Fruit fly (Drosophila melanogaster) whole organism, embryonic: ENCODE data around the gene CG17190.

Source experiments
- CG10565 ChIP-seq: fragments of 200-800 bp; sonication (Bioruptor generic); optimal IDR thresholded peaks from 3 replicates; lab custom pipeline; 2016; ENCODE audit warnings: missing biosample characterization, mild to moderate bottlenecking, missing genetic modification characterization
- CG11247 ChIP-seq: fragments of 200-800 bp; sonication (Bioruptor generic); IDR thresholded peaks from 2 replicates; pipeline ENCODE4 v1.3.6; 2022; ENCODE audit warnings: missing biosample characterization, missing genetic modification characterization
- CG12659 ChIP-seq: fragments of 200-800 bp; sonication (Bioruptor generic); optimal IDR thresholded peaks from 3 replicates; lab custom pipeline; 2017; ENCODE audit warnings: mild to moderate bottlenecking, missing biosample characterization, missing genetic modification reagents, missing genetic modification characterization
- CG13123 ChIP-seq: fragments of 200-800 bp; sonication (Bioruptor generic); optimal IDR thresholded peaks from 2 replicates; lab custom pipeline; 2016; ENCODE audit warnings: missing biosample characterization, missing genetic modification characterization
- CG14014 ChIP-seq: fragments of 200-800 bp; sonication (Bioruptor generic); IDR thresholded peaks from 2 replicates; pipeline ENCODE4 v1.3.6; 2022; ENCODE audit warnings: missing biosample characterization, missing genetic modification characterization
- CG14050 ChIP-seq: fragments of 200-800 bp; sonication (Bioruptor generic); IDR thresholded peaks from 3 replicates; pipeline ENCODE4 v1.3.6; 2022; ENCODE audit warnings: missing biosample characterization, missing genetic modification characterization
- CG14667 ChIP-seq: fragments of 200-800 bp; sonication (Bioruptor generic); IDR thresholded peaks from 2 replicates; pipeline ENCODE4 v1.3.6; 2022; ENCODE audit warnings: missing biosample characterization, missing genetic modification characterization
- CG15514 ChIP-seq: fragments of 200-800 bp; sonication (Bioruptor generic); optimal IDR thresholded peaks from 3 replicates; lab custom pipeline; 2017; ENCODE audit warnings: missing biosample characterization, missing genetic modification characterization, mild to moderate bottlenecking, moderate library complexity, missing genetic modification reagents
- CG17186 ChIP-seq: fragments of 200-800 bp; sonication (Bioruptor generic); optimal IDR thresholded peaks from 3 replicates; lab custom pipeline; 2017; ENCODE audit warnings: missing biosample characterization, missing genetic modification reagents, missing genetic modification characterization
- CG18764 ChIP-seq: fragments of 200-800 bp; sonication (Bioruptor generic); optimal IDR thresholded peaks from 3 replicates; lab custom pipeline; 2016; ENCODE audit warnings: missing biosample characterization, missing genetic modification characterization
- CG2678 ChIP-seq: fragments of 200-800 bp; sonication (Bioruptor generic); optimal IDR thresholded peaks from 3 replicates; lab custom pipeline; 2019; ENCODE audit warnings: missing biosample characterization, mild to moderate bottlenecking, missing genetic modification characterization, moderate library complexity
- CG3065 ChIP-seq: fragments of 200-800 bp; sonication (Bioruptor generic); optimal IDR thresholded peaks from 2 replicates; lab custom pipeline; 2016; ENCODE audit warnings: missing biosample characterization, missing genetic modification characterization
- CG32767 ChIP-seq: fragments of 200-800 bp; sonication (Bioruptor generic); IDR thresholded peaks from 2 replicates; pipeline ENCODE4 v1.3.6; 2022; ENCODE audit warnings: missing biosample characterization, missing genetic modification characterization
- CG4328 ChIP-seq: fragments of 200-800 bp; sonication (Bioruptor generic); optimal IDR thresholded peaks from 3 replicates; lab custom pipeline; 2017; ENCODE audit warnings: missing biosample characterization, missing genetic modification reagents, missing genetic modification characterization
- CG4360 ChIP-seq: fragments of 200-800 bp; sonication (Bioruptor generic); IDR thresholded peaks from 2 replicates; pipeline ENCODE4 v1.3.6; 2022; ENCODE audit warnings: missing biosample characterization, missing genetic modification characterization
- D19A ChIP-seq: fragments of 200-800 bp; optimal IDR thresholded peaks from 3 replicates; lab custom pipeline; 2019; ENCODE audit warnings: missing biosample characterization, mild to moderate bottlenecking, missing genetic modification characterization, moderate library complexity
- D19B ChIP-seq: fragments of 200-800 bp; sonication (Bioruptor generic); optimal IDR thresholded peaks from 2 replicates; lab custom pipeline; 2017; ENCODE audit warnings: missing biosample characterization, mild to moderate bottlenecking, missing genetic modification characterization
- Dek ChIP-seq: fragments of 200-800 bp; sonication (Bioruptor generic); optimal IDR thresholded peaks from 3 replicates; lab custom pipeline; 2019; ENCODE audit warnings: missing biosample characterization, mild to moderate bottlenecking, missing genetic modification characterization, moderate library complexity
- E2f1 ChIP-seq: fragments of 200-800 bp; sonication (Bioruptor generic); IDR thresholded peaks from 2 replicates; pipeline ENCODE4 v1.3.6; 2022; ENCODE audit warnings: missing biosample characterization, missing genetic modification characterization
- HLH54F ChIP-seq: fragments of 200-800 bp; sonication (Bioruptor generic); optimal IDR thresholded peaks from 3 replicates; lab custom pipeline; 2016; ENCODE audit warnings: missing biosample characterization, missing genetic modification characterization
- Hr78 ChIP-seq, 2 experiments: fragments of 200-800 bp in 1 of 2; fragments of >200 bp in 1 of 2; sonication (Bioruptor generic) in 1 of 2; optimal IDR thresholded peaks; 2 replicates each; lab custom pipeline; 2017 to 2019; ENCODE audit warnings: missing biosample characterization in 2 of 2, missing genetic modification characterization in 2 of 2, mild to moderate bottlenecking in 1 of 2, moderate library complexity in 1 of 2
- Med ChIP-seq: fragments of 200-800 bp; sonication (Bioruptor generic); peaks from one replicate; lab custom pipeline; 2016; ENCODE audit warnings: missing biosample characterization, missing genetic modification characterization, mild to moderate bottlenecking, inconsistent platforms, moderate library complexity
- Scr ChIP-seq: fragments of 200-800 bp; sonication (Bioruptor generic); IDR thresholded peaks from 2 replicates; pipeline ENCODE4 v1.3.6; 2022; ENCODE audit warnings: missing biosample characterization, missing genetic modification characterization; ENCODE audit not compliant: partially characterized antibody
- ap ChIP-seq: fragments of 200-800 bp; sonication (Bioruptor generic); IDR thresholded peaks from 2 replicates; pipeline ENCODE4 v1.3.6; 2022; ENCODE audit warnings: missing biosample characterization, missing genetic modification characterization
- ara ChIP-seq: fragments of 200-800 bp; sonication (Bioruptor generic); IDR thresholded peaks from 2 replicates; pipeline ENCODE4 v1.3.6; 2022; ENCODE audit warnings: missing biosample characterization, missing genetic modification characterization
- bsh ChIP-seq, 2 experiments: fragments of 200-800 bp; sonication (Bioruptor generic); optimal IDR thresholded peaks; 2 replicates each; lab custom pipeline; 2017 to 2018; ENCODE audit warnings: mild to moderate bottlenecking in 2 of 2, missing biosample characterization in 2 of 2, missing genetic modification characterization in 2 of 2, moderate library complexity in 1 of 2
- danr ChIP-seq: fragments of 200-800 bp; sonication (Bioruptor generic); IDR thresholded peaks from 2 replicates; pipeline ENCODE4 v1.3.6; 2022; ENCODE audit warnings: missing biosample characterization, missing genetic modification characterization
- exex ChIP-seq: fragments of 200-800 bp; sonication (Bioruptor generic); optimal IDR thresholded peaks from 4 replicates; lab custom pipeline; 2018; ENCODE audit warnings: missing biosample characterization, mild to moderate bottlenecking, missing genetic modification characterization, moderate library complexity
- fru ChIP-seq: fragments of >200 bp; optimal IDR thresholded peaks from 2 replicates; lab custom pipeline; 2017
- grn ChIP-seq: fragments of 200-800 bp; sonication (Bioruptor generic); optimal IDR thresholded peaks from 3 replicates; lab custom pipeline; 2017; ENCODE audit warnings: missing biosample characterization, missing genetic modification characterization
- gro ChIP-seq: fragments of 200-800 bp; sonication (Bioruptor generic); optimal IDR thresholded peaks from 2 replicates; lab custom pipeline; 2016; ENCODE audit warnings: missing biosample characterization, missing genetic modification characterization
- hb ChIP-seq: fragments of 200-800 bp; sonication (Bioruptor generic); IDR thresholded peaks from 3 replicates; pipeline ENCODE4 v1.3.6; 2022; ENCODE audit warnings: missing biosample characterization, missing genetic modification characterization; ENCODE audit not compliant: partially characterized antibody
- hkb ChIP-seq, 2 experiments: fragments of 200-800 bp in 1 of 2; fragments of >200 bp in 1 of 2; sonication (Bioruptor generic) in 1 of 2; IDR thresholded peaks in 1 of 2; optimal IDR thresholded peaks in 1 of 2; 2 replicates each; pipeline versions ENCODE4 v1.3.6 to Lab custom; 2017 to 2022; ENCODE audit warnings: missing biosample characterization in 1 of 2, missing genetic modification characterization in 1 of 2
- hth ChIP-seq: fragments of >200 bp; optimal IDR thresholded peaks from 2 replicates; lab custom pipeline; 2017; ENCODE audit warnings: inconsistent platforms
- jigr1 ChIP-seq: fragments of 200-800 bp; sonication (Bioruptor generic); IDR thresholded peaks from 3 replicates; pipeline ENCODE4 v1.3.6; 2022; ENCODE audit warnings: missing biosample characterization, missing genetic modification characterization
- prd ChIP-seq, 3 experiments: fragments of >200 bp in 2 of 3; fragments of 200-800 bp in 1 of 3; sonication (Bioruptor generic) in 1 of 3; optimal IDR thresholded peaks in 2 of 3; IDR thresholded peaks in 1 of 3; 2 replicates in 2 of 3; 3 replicates in 1 of 3; pipeline versions ENCODE4 v1.3.6 to Lab custom; 2017 to 2022; ENCODE audit warnings: missing biosample characterization in 1 of 3, missing genetic modification characterization in 1 of 3
- psq ChIP-seq: fragments of 200-800 bp; sonication (Bioruptor generic); optimal IDR thresholded peaks from 2 replicates; lab custom pipeline; 2017; ENCODE audit warnings: missing biosample characterization, missing genetic modification characterization
- sd ChIP-seq: fragments of 200-800 bp; sonication (Bioruptor generic); optimal IDR thresholded peaks from 3 replicates; lab custom pipeline; 2018; ENCODE audit warnings: missing biosample characterization, mild to moderate bottlenecking, missing genetic modification characterization, moderate library complexity
- sens ChIP-seq: fragments of 200-800 bp; sonication (Bioruptor generic); peaks from one replicate; lab custom pipeline; 2016; ENCODE audit warnings: missing biosample characterization, missing genetic modification characterization
- sens-2 ChIP-seq: fragments of 200-800 bp; sonication (Bioruptor generic); IDR thresholded peaks from 2 replicates; pipeline ENCODE4 v1.3.6; 2022; ENCODE audit warnings: missing biosample characterization, missing genetic modification characterization
- sqz ChIP-seq: fragments of 200-800 bp; sonication (Bioruptor generic); optimal IDR thresholded peaks from 3 replicates; lab custom pipeline; 2018; ENCODE audit warnings: missing biosample characterization, mild to moderate bottlenecking, missing genetic modification characterization
- sr ChIP-seq: fragments of 200-800 bp; sonication (Bioruptor generic); IDR thresholded peaks from 3 replicates; pipeline ENCODE4 v1.3.6; 2022; ENCODE audit warnings: missing biosample characterization, missing genetic modification characterization
- trem ChIP-seq: fragments of 200-800 bp; optimal IDR thresholded peaks from 3 replicates; lab custom pipeline; 2019; ENCODE audit warnings: missing biosample characterization, mild to moderate bottlenecking, missing genetic modification characterization, moderate library complexity
- ttk ChIP-seq: fragments of 200-800 bp; sonication (Bioruptor generic); IDR thresholded peaks from 2 replicates; pipeline ENCODE4 v2.1.2; 2022; ENCODE audit warnings: missing biosample characterization, missing genetic modification characterization
- usp ChIP-seq: fragments of >200 bp; optimal IDR thresholded peaks from 2 replicates; lab custom pipeline; 2017; ENCODE audit warnings: missing biosample characterization, missing genetic modification characterization
- vfl ChIP-seq: fragments of 200-800 bp; sonication (Bioruptor generic); optimal IDR thresholded peaks from 2 replicates; lab custom pipeline; 2016; ENCODE audit warnings: missing biosample characterization, missing genetic modification characterization
- yki ChIP-seq: fragments of >200 bp; optimal IDR thresholded peaks from 3 replicates; lab custom pipeline; 2018

Gene CG17190

dm6 chr3R:20008372-20009051 is 4.8 kb downstream of the CG17190 start, which contains the start of the genes Hs6st and MED25 (continued):
- TF ChIP-seq CG4328 (GFP tag; lab: Kevin White, UChicago) (peak; percentile 48), E2f1 (peak; percentile 37; the same call in 1 of the 2 replicates), prd (optimal IDR thresholded peaks at IDR 0.05; lab: Kevin White, UChicago) (no peak), prd (GFP tag; IDR thresholded peaks at IDR 0.05; lab: Robert Waterston, UW) (peak; percentile 32; the same call in 1 of the 3 replicates), Dek (tag; lab: Kevin White, UChicago) (no peak), jigr1 (GFP tag; lab: Robert Waterston, UW) (no peak), usp (GFP tag; lab: Kevin White, UChicago) (no peak), hb (peak; percentile 63; the same call in 1 of the 3 replicates), CG14014 (GFP tag; lab: Robert Waterston, UW) (peak; percentile 40; the same call in 1 of the 2 replicates), hth (lab: Kevin White, UChicago) (no peak), ara (GFP tag; lab: Robert Waterston, UW) (0 out of 2 replicates have a peak, but pooled peaks have one; percentile 10), CG12659 (GFP tag; lab: Kevin White, UChicago) (peak; percentile 73), trem (tag; lab: Kevin White, UChicago) (peak; percentile 24), CG4360 (no peak), gro (GFP tag; lab: Kevin White, UChicago) (no peak), CG15514 (peak; percentile 77)
- TF ChIP-seq, all 482 proteins: peak for 195

DNA sequence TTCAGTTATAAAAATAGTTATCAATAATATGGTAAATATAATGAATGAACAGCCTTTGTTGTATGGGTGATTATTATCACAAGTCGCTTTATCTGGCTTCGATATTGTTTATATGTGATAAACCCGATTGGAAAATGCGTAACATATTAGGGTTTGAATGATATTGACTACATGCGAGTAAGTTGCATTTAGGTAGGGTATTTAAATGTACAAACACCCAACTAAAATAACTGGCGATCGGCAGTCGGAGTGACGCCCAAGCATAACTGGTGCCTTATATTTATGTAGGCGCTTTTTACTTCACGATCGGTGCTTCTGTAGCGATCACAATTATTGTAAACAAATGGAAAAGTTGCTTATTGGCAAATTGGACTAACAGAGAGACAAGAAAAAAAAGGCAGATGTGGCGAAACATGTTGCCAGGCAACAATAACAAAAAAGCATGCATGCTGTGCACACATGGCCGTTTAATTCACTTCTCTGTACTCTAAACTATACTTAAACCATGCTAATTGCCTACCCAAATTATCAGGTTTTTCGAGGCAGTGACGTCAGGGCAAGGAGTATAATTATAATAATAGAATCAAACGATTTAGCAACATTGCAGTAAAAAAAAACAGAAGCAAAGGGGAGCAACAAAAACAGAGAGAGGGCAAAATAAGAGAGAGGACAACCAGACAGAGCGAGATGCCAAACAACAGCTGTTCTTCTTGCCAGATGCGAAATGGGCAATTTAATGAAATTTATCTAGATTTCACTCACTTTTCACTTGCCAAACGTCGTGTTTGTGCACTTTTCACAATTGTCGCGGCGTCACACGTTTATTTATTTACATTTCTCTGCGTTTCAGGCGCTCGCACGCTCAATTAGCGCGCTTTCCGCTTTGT is 5.7 kb downstream of the CG17190 start:
- TF ChIP-seq bsh (GFP tag; optimal IDR thresholded peaks at IDR 0.05; lab: Kevin White, UChicago) (peak in 1 of 2 experiments; percentile 17), psq (GFP tag; lab: Kevin White, UChicago) (no peak), D19B (GFP tag; lab: Kevin White, UChicago) (no peak), sens (GFP tag; lab: Kevin White, UChicago) (no peak), sqz (GFP tag; lab: Kevin White, UChicago) (no peak), CG14050 (no peak), Med (GFP tag; lab: Kevin White, UChicago) (peak; percentile 17), sd (no peak), D19A (tag; lab: Kevin White, UChicago) (peak; percentile 55), yki (lab: Kevin White, UChicago) (no peak), vfl (GFP tag; lab: Kevin White, UChicago) (no peak), CG2678 (no peak), CG10565 (GFP tag; lab: Kevin White, UChicago) (no peak), CG13123 (GFP tag; lab: Kevin White, UChicago) (no peak), CG3065 (no peak), CG32767 (GFP tag; lab: Robert Waterston, UW) (no peak), HLH54F (GFP tag; lab: Kevin White, UChicago) (no peak), grn (GFP tag; lab: Kevin White, UChicago) (no peak), hkb (optimal IDR thresholded peaks at IDR 0.05; lab: Kevin White, UChicago) (no peak), hkb (GFP tag; IDR thresholded peaks at IDR 0.05; lab: Robert Waterston, UW) (no peak), ttk (no peak), ap (GFP tag; lab: Robert Waterston, UW) (no peak), CG17186 (GFP tag; lab: Kevin White, UChicago) (no peak), CG18764 (no peak), fru (lab: Kevin White, UChicago) (no peak), Hr78 (GFP tag; optimal IDR thresholded peaks at IDR 0.05; lab: Kevin White, UChicago) (no peak), exex (tag; lab: Kevin White, UChicago) (no peak), sr (GFP tag; lab: Robert Waterston, UW) (no peak), CG11247 (GFP tag; lab: Robert Waterston, UW) (no peak), sens-2 (no peak), CG14667 (GFP tag; lab: Robert Waterston, UW) (no peak), Scr (GFP tag; lab: Robert Waterston, UW) (no peak), danr (GFP tag; lab: Robert Waterston, UW) (no peak), CG15514 (no peak)
